Worm (Caenorhabditis elegans): Measurements from ENCODE around the gene C17H12.12.
A peak's percentile ranks its signal among the peaks of the same experiment; 100 is the strongest.

Gene C17H12.12

DNA sequence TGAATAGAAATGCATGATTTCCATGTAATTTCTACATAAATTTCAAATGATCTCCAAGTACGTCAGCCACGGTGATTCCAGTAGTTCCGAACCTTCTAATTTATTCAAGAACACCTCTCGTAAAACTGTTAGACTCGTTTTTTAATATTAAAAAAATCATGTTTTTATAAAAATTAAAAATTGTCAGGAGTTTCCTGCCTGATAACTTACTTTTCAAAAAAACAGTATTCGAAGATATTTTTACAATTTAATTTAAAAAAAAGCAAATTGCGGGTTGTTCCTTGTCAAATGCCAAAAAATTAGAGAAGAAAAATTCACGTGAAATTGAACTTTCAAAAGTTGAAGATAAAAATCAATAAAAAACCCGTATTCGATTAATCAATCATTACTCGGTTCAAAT is at the start of gene C17H12.12, which contains the start of gene C17H12.3:
Gene C17H12.12, plus strand, starts transcription at position 396 of the 400 bp plus-strand sequence.
Gene C17H12.3, minus strand, starts transcription at position 101 of the 400 bp plus-strand sequence.
- TF ChIP-seq him-1 (tag; optimal IDR thresholded peaks at IDR 0.05) (no peak), W03F9.2 (tag; optimal IDR thresholded peaks at IDR 0.05) (no peak), dao-5 (tag; optimal IDR thresholded peaks at IDR 0.05) (no peak)

DNA sequence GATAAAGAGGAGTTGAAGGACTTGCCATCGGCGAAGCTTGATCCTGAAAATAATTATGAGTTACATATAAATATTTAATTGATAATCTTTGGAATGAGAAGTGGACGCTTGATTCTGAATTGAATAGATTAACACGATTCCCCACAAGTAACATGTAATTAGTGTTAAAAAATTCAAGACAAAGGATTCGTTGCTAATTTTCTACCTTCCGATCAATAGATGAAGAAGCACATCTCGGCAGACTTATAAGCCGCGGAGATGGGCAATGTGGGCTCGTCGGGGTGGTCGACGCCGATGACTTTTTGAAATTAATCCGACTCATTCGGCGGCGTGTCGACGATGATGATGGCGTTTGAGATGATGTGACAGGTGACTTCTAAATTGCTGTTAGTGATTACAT is 48.6 kb upstream of the C17H12.12 start:
- TF ChIP-seq dao-5 (tag; optimal IDR thresholded peaks at IDR 0.05): no peak
- TF ChIP-seq him-1 (tag; optimal IDR thresholded peaks at IDR 0.05): no peak
- no peak for TF ChIP-seq W03F9.2 (tag; optimal IDR thresholded peaks at IDR 0.05)

DNA sequence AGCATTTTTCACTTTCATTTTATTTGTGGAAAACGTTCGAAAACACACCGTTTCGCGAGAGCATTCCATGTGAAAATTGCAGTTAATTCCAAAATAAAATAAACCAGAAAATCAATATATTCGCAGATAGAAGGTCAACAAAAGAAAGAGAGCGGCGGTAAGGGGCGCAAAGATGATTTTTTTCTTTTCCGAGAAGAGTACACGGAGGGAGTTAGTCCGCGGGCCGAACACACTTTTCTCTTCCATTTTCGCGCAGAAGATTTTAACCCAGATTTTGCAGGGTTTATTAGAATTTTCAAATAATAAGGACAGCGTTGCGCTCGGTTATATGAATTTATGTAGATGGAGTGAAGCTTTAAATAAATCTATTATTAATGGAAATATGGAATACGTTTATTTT is 48.1 kb upstream of the C17H12.12 start:
- TF ChIP-seq W03F9.2 (tag; optimal IDR thresholded peaks at IDR 0.05): no peak
- TF ChIP-seq him-1 (tag; optimal IDR thresholded peaks at IDR 0.05): no peak
- no peak for TF ChIP-seq dao-5 (tag; optimal IDR thresholded peaks at IDR 0.05)

DNA sequence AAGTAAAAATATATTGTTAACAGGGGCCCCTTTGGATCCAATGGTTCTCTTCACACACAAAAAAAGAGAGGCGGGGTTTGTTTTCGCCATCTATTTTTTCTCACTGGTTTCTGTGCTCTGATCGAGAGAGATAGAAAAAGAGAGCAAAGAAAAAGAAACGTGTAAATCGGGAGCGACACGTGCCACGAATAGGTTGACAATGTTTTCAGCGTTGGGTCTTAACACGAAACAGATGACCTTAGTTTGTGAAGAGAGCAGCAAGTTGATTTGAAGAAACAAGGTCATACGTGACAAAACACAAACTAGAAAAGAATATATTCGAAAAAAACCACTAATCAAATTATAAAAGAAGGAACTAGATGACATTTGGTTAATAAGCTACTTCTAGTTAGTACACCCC is 47.2 kb upstream of the C17H12.12 start, which contains the start of gene lin-45:
Gene lin-45, minus strand, starts transcription at position 82 of the 400 bp plus-strand sequence.
- TF ChIP-seq W03F9.2 (tag; optimal IDR thresholded peaks at IDR 0.05) (no peak), him-1 (tag; optimal IDR thresholded peaks at IDR 0.05) (no peak), dao-5 (tag; optimal IDR thresholded peaks at IDR 0.05) (no peak)

DNA sequence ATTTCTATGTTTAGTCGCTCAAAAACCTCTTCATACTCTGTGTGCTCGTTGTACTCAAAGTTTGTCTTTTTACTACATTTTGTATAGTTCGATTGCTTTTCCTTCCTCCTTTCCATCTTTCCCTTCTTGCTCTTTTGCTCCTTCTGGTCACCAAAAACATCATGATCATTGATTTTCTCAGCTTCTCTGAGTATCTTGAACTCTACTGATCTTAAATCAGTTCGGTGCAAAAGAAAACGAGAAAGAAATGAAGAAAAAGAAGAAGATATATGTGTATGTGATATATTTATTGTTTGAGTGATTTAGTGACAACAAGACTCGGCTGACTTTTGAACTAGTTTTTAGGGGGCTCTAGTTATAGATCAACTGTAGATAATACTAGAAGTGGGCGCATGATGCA is 45.6 kb upstream of the C17H12.12 start:
- TF ChIP-seq him-1 (tag; optimal IDR thresholded peaks at IDR 0.05) (no peak), W03F9.2 (tag; optimal IDR thresholded peaks at IDR 0.05) (no peak), dao-5 (tag; optimal IDR thresholded peaks at IDR 0.05) (no peak)

DNA sequence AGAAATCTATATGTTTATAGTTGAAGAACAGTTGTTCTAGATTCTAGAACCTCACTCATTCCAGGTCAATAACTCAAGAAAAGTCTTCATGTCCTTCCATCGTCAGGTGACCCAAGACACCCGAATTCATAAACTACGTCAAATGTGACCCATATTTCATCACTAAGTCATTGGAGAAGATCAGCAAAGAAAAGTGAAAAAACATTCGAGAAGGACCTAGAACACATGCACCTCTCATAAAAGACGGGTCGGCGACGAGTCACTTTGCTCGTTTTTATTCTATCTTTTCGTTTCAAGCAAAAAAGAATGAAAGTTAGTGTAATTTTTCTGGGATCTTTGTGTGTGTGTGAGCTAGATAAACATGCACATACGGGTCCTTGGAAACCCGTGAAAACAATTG is 44.5 kb upstream of the C17H12.12 start:
- TF ChIP-seq him-1 (tag; optimal IDR thresholded peaks at IDR 0.05) (no peak), W03F9.2 (tag; optimal IDR thresholded peaks at IDR 0.05) (no peak), dao-5 (tag; optimal IDR thresholded peaks at IDR 0.05) (no peak)

DNA sequence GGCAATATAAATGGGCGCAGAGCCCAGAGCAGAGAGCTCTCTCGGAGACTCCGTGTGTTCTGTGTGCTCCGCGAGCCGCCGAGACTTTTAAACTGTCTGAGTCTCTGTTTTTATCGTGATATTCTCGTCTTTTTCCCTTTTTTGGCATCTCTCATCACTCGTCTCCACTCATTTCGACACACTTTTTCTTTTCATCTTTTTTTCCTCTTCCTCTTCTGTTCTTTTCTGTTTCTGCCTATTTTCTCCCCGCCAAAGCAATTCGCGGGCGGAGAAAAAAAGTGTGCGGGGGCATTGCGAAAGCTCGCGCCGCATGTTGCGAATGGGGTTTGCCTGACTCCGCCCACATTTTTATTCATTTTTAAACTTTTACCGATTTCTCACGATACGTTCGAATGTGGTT is 39.4 kb upstream of the C17H12.12 start:
- TF ChIP-seq him-1 (tag; optimal IDR thresholded peaks at IDR 0.05): peak; percentile 93
- TF ChIP-seq W03F9.2 (tag; optimal IDR thresholded peaks at IDR 0.05): peak; percentile 88
- peak; percentile 73 for TF ChIP-seq dao-5 (tag; optimal IDR thresholded peaks at IDR 0.05)

DNA sequence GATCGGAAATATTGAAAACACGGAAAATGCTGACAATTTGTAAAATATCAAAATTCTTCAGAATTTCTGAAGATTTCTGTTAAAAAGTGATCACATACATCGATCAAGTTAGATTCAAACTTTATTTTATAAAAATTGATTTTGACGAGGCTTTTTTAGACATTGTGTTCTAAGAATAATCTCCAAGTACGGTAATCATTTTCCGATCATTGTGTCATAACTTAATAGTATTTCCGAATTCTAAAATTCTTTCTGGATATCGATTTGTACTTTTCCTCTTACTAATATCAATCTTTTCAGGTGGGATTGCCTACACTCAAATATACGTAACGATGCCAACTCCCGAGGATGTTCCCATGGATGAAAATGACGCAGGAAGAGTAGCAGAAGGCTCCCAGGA is 38.7 kb upstream of the C17H12.12 start, which contains the start of gene usp-4:
Gene usp-4, plus strand, starts transcription at position 301 of the 400 bp plus-strand sequence.
- TF ChIP-seq him-1 (tag; optimal IDR thresholded peaks at IDR 0.05): no peak
- no peak for TF ChIP-seq dao-5 (tag; optimal IDR thresholded peaks at IDR 0.05)
- TF ChIP-seq W03F9.2 (tag; optimal IDR thresholded peaks at IDR 0.05): no peak

DNA sequence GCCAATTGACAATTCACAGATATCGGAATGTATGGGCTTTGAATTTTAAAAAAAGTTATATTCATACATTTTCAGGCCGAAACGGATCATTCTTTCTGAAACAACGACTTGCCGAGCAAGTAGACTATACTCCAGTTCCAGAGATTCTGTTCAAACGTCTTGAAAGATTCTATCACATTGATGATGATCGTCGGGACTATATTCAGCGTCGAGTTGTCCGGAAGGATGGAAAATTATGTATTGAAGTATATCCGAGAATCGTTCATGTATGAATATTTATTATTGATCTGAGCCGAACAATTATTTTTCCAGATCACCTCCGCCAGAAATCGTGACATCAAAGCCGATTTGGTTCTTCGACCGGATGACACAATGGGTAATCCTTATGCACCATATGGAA is 38.1 kb upstream of the C17H12.12 start:
- TF ChIP-seq W03F9.2 (tag; optimal IDR thresholded peaks at IDR 0.05) (no peak), dao-5 (tag; optimal IDR thresholded peaks at IDR 0.05) (no peak), him-1 (tag; optimal IDR thresholded peaks at IDR 0.05) (no peak)

DNA sequence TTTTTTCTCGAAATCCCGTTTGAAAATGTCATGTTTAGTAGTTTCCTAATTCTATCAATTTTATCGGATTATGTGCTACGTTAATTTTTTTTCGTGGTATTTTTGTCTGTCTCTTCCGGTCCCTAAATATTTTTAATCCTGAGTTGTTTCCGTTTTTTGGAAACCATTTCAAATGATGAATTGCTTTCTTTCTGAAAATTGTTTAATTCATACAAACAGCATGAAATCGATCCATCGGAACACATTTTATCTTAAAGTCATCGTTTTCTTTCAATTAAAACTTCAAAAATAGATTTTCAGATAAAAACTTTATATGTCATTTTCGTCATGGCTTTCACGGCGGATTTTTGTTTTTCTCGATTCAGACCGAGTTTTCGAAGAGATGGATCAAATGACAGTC is 33.3 kb upstream of the C17H12.12 start, which contains the start of gene spd-3:
Gene spd-3, plus strand, starts transcription at position 301 of the 400 bp plus-strand sequence.
- no peak for TF ChIP-seq dao-5 (tag; optimal IDR thresholded peaks at IDR 0.05)
- TF ChIP-seq W03F9.2 (tag; optimal IDR thresholded peaks at IDR 0.05): no peak
- TF ChIP-seq him-1 (tag; optimal IDR thresholded peaks at IDR 0.05): no peak

DNA sequence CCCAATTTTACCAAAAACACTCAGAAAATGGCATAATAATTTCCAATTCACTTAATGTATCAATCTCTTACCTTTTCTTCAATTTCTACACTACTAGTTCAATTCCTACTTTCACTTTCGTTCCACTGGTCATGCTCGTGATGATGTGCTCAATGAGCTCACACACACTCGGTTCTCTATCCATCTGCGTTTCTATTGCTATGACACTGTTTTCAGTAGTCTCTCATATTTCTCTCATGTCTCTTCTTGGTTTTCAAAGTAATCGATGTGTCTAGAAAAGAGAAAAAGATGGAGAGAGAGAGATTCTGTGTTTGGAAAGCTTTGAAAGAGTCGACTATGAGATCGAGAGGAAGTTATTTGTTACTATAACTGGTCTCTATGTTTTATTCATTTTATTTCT is 28.5 kb upstream of the C17H12.12 start:
- no peak for TF ChIP-seq dao-5 (tag; optimal IDR thresholded peaks at IDR 0.05)
- TF ChIP-seq him-1 (tag; optimal IDR thresholded peaks at IDR 0.05): peak; percentile 42

DNA sequence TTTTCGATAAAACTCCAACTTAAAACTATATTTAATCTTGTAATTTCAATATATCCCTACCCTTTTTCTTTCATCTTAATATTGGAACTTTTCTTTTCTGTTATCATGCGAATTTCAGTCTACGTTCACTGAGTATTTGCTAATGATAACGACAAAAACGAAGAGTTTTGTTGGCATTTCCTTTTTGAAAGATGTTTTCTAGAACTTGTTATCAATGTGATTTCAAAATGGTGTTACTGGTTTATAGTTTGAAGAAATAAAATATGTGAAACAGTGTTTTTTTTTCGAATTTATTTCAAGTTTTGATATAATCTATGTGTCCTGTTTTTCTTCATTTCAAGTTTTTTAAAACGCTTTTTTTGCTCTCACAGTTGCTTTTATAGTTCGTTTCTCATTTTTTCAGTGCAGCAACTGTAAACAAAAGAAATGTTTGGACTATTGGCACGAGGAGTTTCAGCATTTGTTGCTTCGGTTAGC is 25.3 kb upstream of the C17H12.12 start, which contains the start of gene anat-1:
Gene anat-1, plus strand, starts transcription at position 427 of the 477 bp plus-strand sequence.
- no peak for TF ChIP-seq him-1 (tag; optimal IDR thresholded peaks at IDR 0.05)
- no peak for TF ChIP-seq W03F9.2 (tag; optimal IDR thresholded peaks at IDR 0.05)
- TF ChIP-seq dao-5 (tag; optimal IDR thresholded peaks at IDR 0.05): no peak

DNA sequence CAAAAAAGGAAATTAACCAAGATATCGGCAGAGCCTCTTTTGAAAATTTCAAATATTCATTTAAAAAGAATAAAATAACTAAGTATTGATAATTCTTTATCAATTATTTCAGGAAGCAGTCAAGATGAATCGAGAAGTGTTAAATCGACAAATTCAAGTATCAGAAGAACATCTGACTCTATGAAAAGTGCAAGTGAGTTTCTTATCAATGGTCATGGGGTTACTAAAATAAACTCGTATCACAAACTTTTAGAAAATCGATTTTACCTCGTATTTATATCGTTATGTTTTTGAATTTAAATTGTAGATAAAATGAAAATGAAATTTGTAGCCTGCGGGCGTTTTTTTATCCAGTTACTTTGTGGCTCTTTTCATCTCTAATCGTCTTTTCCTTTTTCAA is 24.2 kb upstream of the C17H12.12 start:
- TF ChIP-seq dao-5 (tag; optimal IDR thresholded peaks at IDR 0.05) (no peak), him-1 (tag; optimal IDR thresholded peaks at IDR 0.05) (no peak), W03F9.2 (tag; optimal IDR thresholded peaks at IDR 0.05) (no peak)

DNA sequence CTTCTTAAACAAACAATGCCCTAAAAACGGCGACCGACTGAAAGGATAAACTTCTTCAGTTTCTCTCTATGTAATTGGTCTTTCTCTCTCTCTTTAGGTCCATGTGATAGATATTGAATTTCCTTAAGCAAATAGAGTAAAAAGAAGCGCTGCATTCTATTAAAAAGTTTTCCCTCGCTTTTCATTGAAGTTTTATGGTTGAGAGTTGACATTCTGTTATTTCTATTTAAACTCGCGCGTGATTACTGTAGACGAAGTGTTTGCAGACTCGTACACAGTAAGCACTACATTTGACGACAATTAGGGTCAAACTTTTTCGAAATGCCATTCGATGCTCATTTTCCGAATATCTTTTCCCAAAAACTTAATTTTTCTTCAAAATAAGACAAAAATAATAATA is 18.6 kb upstream of the C17H12.12 start:
- TF ChIP-seq W03F9.2 (tag; optimal IDR thresholded peaks at IDR 0.05) (no peak), him-1 (tag; optimal IDR thresholded peaks at IDR 0.05) (no peak), dao-5 (tag; optimal IDR thresholded peaks at IDR 0.05) (no peak)

DNA sequence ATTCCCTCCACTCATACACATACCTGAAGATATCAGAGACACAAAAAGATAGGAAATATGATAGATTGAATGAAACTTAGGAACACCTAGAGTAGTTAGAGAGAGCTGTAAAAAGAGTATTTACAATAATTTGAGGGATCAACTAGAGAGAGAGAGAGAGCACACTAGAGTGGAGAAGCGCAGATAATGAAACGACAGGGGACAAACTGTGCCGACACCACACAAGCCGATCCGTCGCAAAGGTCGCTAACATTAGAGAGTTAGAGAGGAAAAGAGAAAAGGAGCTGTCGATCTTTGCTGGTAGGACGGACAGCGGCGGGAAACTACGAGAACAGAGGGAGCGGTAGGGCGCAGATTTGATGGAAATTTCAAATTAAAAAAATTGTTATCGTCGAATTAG is 10.6 kb upstream of the C17H12.12 start, which contains the start of gene dyci-1:
Gene dyci-1, minus strand, starts transcription at position 122 of the 400 bp plus-strand sequence.
- TF ChIP-seq him-1 (tag; optimal IDR thresholded peaks at IDR 0.05): no peak
- no peak for TF ChIP-seq W03F9.2 (tag; optimal IDR thresholded peaks at IDR 0.05)

All from whole organism, L4/young adult.